Fruit fly (Drosophila melanogaster) whole organism, embryonic: ENCODE results near the gene Arp1.

Source experiments
- CG11247 ChIP-seq: fragments of 200-800 bp; sonication (Bioruptor generic); IDR thresholded peaks from 2 replicates; pipeline ENCODE4 v1.3.6; 2022; ENCODE audit warnings: missing biosample characterization, missing genetic modification characterization
- CG11504 ChIP-seq: fragments of 200-800 bp; sonication (Bioruptor generic); optimal IDR thresholded peaks from 3 replicates; lab custom pipeline; 2019; ENCODE audit warnings: missing biosample characterization, mild to moderate bottlenecking, missing genetic modification characterization, moderate library complexity
- CG12769 ChIP-seq: fragments of 200-800 bp; sonication (Bioruptor generic); optimal IDR thresholded peaks from 2 replicates; lab custom pipeline; 2019; ENCODE audit warnings: missing biosample characterization, mild to moderate bottlenecking, missing genetic modification characterization, moderate library complexity
- CG13287 ChIP-seq: fragments of 200-800 bp; sonication (Bioruptor generic); IDR thresholded peaks from 2 replicates; pipeline ENCODE4 v1.3.6; 2022; ENCODE audit warnings: missing biosample characterization, missing genetic modification characterization; ENCODE audit not compliant: partially characterized antibody
- CG13424 ChIP-seq: fragments of 200-800 bp; sonication (Bioruptor generic); optimal IDR thresholded peaks from 2 replicates; lab custom pipeline; 2019; ENCODE audit warnings: missing biosample characterization, mild to moderate bottlenecking, missing genetic modification characterization, moderate library complexity
- CG14965 ChIP-seq: fragments of 200-800 bp; sonication (Bioruptor generic); optimal IDR thresholded peaks from 2 replicates; lab custom pipeline; 2016; ENCODE audit warnings: missing biosample characterization, missing genetic modification characterization, borderline replicate concordance
- CG15514 ChIP-seq: fragments of 200-800 bp; sonication (Bioruptor generic); optimal IDR thresholded peaks from 3 replicates; lab custom pipeline; 2017; ENCODE audit warnings: missing biosample characterization, missing genetic modification characterization, mild to moderate bottlenecking, moderate library complexity, missing genetic modification reagents
- CG15601 ChIP-seq: fragments of 200-800 bp; sonication (Bioruptor generic); optimal IDR thresholded peaks from 3 replicates; lab custom pipeline; 2019; ENCODE audit warnings: missing biosample characterization, mild to moderate bottlenecking, missing genetic modification characterization, moderate library complexity
- CG17612 ChIP-seq: fragments of 200-800 bp; sonication (Bioruptor generic); IDR thresholded peaks from 2 replicates; pipeline ENCODE4 v1.3.6; 2022; ENCODE audit warnings: missing biosample characterization, missing genetic modification characterization
- CG2120 ChIP-seq: fragments of 200-800 bp; sonication (Bioruptor generic); optimal IDR thresholded peaks from 3 replicates; lab custom pipeline; 2016; ENCODE audit warnings: missing biosample characterization, missing genetic modification characterization
- CG32532 ChIP-seq: fragments of 200-800 bp; sonication (Bioruptor generic); IDR thresholded peaks from 2 replicates; pipeline ENCODE4 v1.3.6; 2022; ENCODE audit warnings: missing biosample characterization, missing genetic modification characterization
- CG3281 ChIP-seq: fragments of 200-800 bp; sonication (Bioruptor generic); optimal IDR thresholded peaks from 3 replicates; lab custom pipeline; 2017; ENCODE audit warnings: missing biosample characterization, mild to moderate bottlenecking, missing genetic modification characterization
- CG5245 ChIP-seq: fragments of 200-800 bp; sonication (Bioruptor generic); optimal IDR thresholded peaks from 3 replicates; lab custom pipeline; 2016; ENCODE audit warnings: missing biosample characterization, missing genetic modification characterization
- CG8924 ChIP-seq: fragments of 200-800 bp; optimal IDR thresholded peaks from 3 replicates; lab custom pipeline; 2019; ENCODE audit warnings: missing biosample characterization, mild to moderate bottlenecking, missing genetic modification characterization, moderate library complexity
- CkIIα-i1 ChIP-seq: fragments of 200-800 bp; sonication (Bioruptor generic); IDR thresholded peaks from 2 replicates; pipeline ENCODE4 v1.3.6; 2022; ENCODE audit warnings: missing biosample characterization, missing genetic modification characterization
- E2f2 ChIP-seq: fragments of 200-800 bp; sonication (Bioruptor generic); IDR thresholded peaks from 2 replicates; pipeline ENCODE4 v1.3.6; 2022; ENCODE audit warnings: missing biosample characterization, missing genetic modification characterization
- ERR ChIP-seq: fragments of 200-800 bp; sonication (Bioruptor generic); optimal IDR thresholded peaks from 2 replicates; lab custom pipeline; 2016; ENCODE audit warnings: missing biosample characterization, missing genetic modification characterization
- HLH3B ChIP-seq: fragments of 200-800 bp; sonication (Bioruptor generic); IDR thresholded peaks from 2 replicates; pipeline ENCODE4 v1.3.6; 2022; ENCODE audit warnings: missing biosample characterization, missing genetic modification characterization
- HmgZ ChIP-seq: fragments of 200-800 bp; sonication (Bioruptor generic); optimal IDR thresholded peaks from 2 replicates; lab custom pipeline; 2018; ENCODE audit warnings: missing biosample characterization, mild to moderate bottlenecking, missing genetic modification characterization
- Med ChIP-seq: fragments of 200-800 bp; sonication (Bioruptor generic); peaks from one replicate; lab custom pipeline; 2016; ENCODE audit warnings: missing biosample characterization, missing genetic modification characterization, mild to moderate bottlenecking, inconsistent platforms, moderate library complexity
- Nf-YB ChIP-seq: fragments of 200-800 bp; sonication (Bioruptor generic); optimal IDR thresholded peaks from 3 replicates; lab custom pipeline; 2019; ENCODE audit warnings: missing biosample characterization, mild to moderate bottlenecking, missing genetic modification characterization, moderate library complexity
- Nf-YC ChIP-seq: fragments of 200-800 bp; optimal IDR thresholded peaks from 3 replicates; lab custom pipeline; 2019; ENCODE audit warnings: missing biosample characterization, mild to moderate bottlenecking, missing genetic modification characterization, moderate library complexity
- Oaz ChIP-seq: fragments of 200-800 bp; sonication (Bioruptor generic); IDR thresholded peaks from 2 replicates; pipeline ENCODE4 v1.3.6; 2022; ENCODE audit warnings: missing biosample characterization, missing genetic modification characterization
- Oli ChIP-seq: fragments of 200-800 bp; sonication (Bioruptor generic); optimal IDR thresholded peaks from 2 replicates; lab custom pipeline; 2018; ENCODE audit warnings: missing biosample characterization, mild to moderate bottlenecking, missing genetic modification characterization, moderate library complexity
- PHDP ChIP-seq: fragments of 200-800 bp; sonication (Bioruptor generic); optimal IDR thresholded peaks from 3 replicates; lab custom pipeline; 2018; ENCODE audit warnings: missing biosample characterization, mild to moderate bottlenecking, missing genetic modification characterization, moderate library complexity
- Six4 ChIP-seq: fragments of 200-800 bp; sonication (Bioruptor generic); optimal IDR thresholded peaks from 2 replicates; lab custom pipeline; 2016; ENCODE audit warnings: missing biosample characterization, missing genetic modification characterization
- Trl ChIP-seq, 3 experiments: fragments of >200 bp in 2 of 3; fragments of 200-800 bp in 1 of 3; sonication (Bioruptor generic) in 1 of 3; optimal IDR thresholded peaks; 2 replicates in 1 of 3; 3 replicates in 2 of 3; lab custom pipeline; 2016 to 2017; ENCODE audit warnings: missing biosample characterization in 1 of 3, missing genetic modification characterization in 1 of 3
- Vsx1 ChIP-seq: fragments of 200-800 bp; sonication (Bioruptor generic); optimal IDR thresholded peaks from 2 replicates; lab custom pipeline; 2017; ENCODE audit warnings: missing biosample characterization, mild to moderate bottlenecking, missing genetic modification characterization, missing genetic modification reagents
- bigmax ChIP-seq: fragments of 200-800 bp; sonication (Bioruptor generic); optimal IDR thresholded peaks from 2 replicates; lab custom pipeline; 2018; ENCODE audit warnings: missing biosample characterization, mild to moderate bottlenecking, missing genetic modification characterization
- bsh ChIP-seq, 2 experiments: fragments of 200-800 bp; sonication (Bioruptor generic); optimal IDR thresholded peaks; 2 replicates each; lab custom pipeline; 2017 to 2018; ENCODE audit warnings: mild to moderate bottlenecking in 2 of 2, missing biosample characterization in 2 of 2, missing genetic modification characterization in 2 of 2, moderate library complexity in 1 of 2
- crp ChIP-seq, 2 experiments: fragments of 200-800 bp; sonication (Bioruptor generic); optimal IDR thresholded peaks; 2 replicates in 1 of 2; 3 replicates in 1 of 2; lab custom pipeline; 2017; ENCODE audit warnings: missing biosample characterization in 2 of 2, missing genetic modification characterization in 2 of 2, mild to moderate bottlenecking in 1 of 2, moderate library complexity in 1 of 2
- da ChIP-seq: fragments of 200-800 bp; sonication (Bioruptor generic); optimal IDR thresholded peaks from 2 replicates; lab custom pipeline; 2016; ENCODE audit warnings: missing biosample characterization, missing genetic modification characterization
- eve ChIP-seq, 2 experiments: fragments of >200 bp; optimal IDR thresholded peaks; 2 replicates each; lab custom pipeline; 2017; ENCODE audit warnings: missing biosample characterization in 2 of 2, missing genetic modification characterization in 2 of 2
- exex ChIP-seq: fragments of 200-800 bp; sonication (Bioruptor generic); optimal IDR thresholded peaks from 4 replicates; lab custom pipeline; 2018; ENCODE audit warnings: missing biosample characterization, mild to moderate bottlenecking, missing genetic modification characterization, moderate library complexity
- fd102C ChIP-seq: fragments of 200-800 bp; sonication (Bioruptor generic); optimal IDR thresholded peaks from 2 replicates; lab custom pipeline; 2018; ENCODE audit warnings: missing biosample characterization, mild to moderate bottlenecking, missing genetic modification characterization, moderate library complexity
- gsb ChIP-seq: fragments of 200-800 bp; sonication (Bioruptor generic); IDR thresholded peaks from 2 replicates; pipeline ENCODE4 v1.3.6; 2022; ENCODE audit warnings: missing biosample characterization, missing genetic modification characterization
- gsb-n ChIP-seq: fragments of 200-800 bp; sonication (Bioruptor generic); optimal IDR thresholded peaks from 3 replicates; lab custom pipeline; 2018; ENCODE audit warnings: missing biosample characterization, mild to moderate bottlenecking, missing genetic modification characterization
- jumu ChIP-seq: fragments of 200-800 bp; sonication (Bioruptor generic); optimal IDR thresholded peaks from 3 replicates; lab custom pipeline; 2016; ENCODE audit warnings: missing biosample characterization, missing genetic modification characterization
- mirr ChIP-seq: fragments of 200-800 bp; sonication (Bioruptor generic); optimal IDR thresholded peaks from 3 replicates; lab custom pipeline; 2018; ENCODE audit warnings: missing biosample characterization, mild to moderate bottlenecking, missing genetic modification characterization
- p53 ChIP-seq: fragments of 200-800 bp; sonication (Bioruptor generic); optimal IDR thresholded peaks from 2 replicates; lab custom pipeline; 2016; ENCODE audit warnings: missing biosample characterization, missing genetic modification characterization
- run ChIP-seq: fragments of 200-800 bp; sonication (Bioruptor generic); optimal IDR thresholded peaks from 3 replicates; lab custom pipeline; 2018; ENCODE audit warnings: missing biosample characterization, mild to moderate bottlenecking, missing genetic modification characterization
- schlank ChIP-seq: fragments of 200-800 bp; sonication (Bioruptor generic); optimal IDR thresholded peaks from 2 replicates; lab custom pipeline; 2018; ENCODE audit warnings: missing biosample characterization, mild to moderate bottlenecking, missing genetic modification characterization
- sim ChIP-seq: fragments of 200-800 bp; sonication (Bioruptor generic); IDR thresholded peaks from 2 replicates; pipeline ENCODE4 v1.3.6; 2022; ENCODE audit warnings: missing biosample characterization, missing genetic modification characterization
- sisA ChIP-seq: fragments of 200-800 bp; sonication (Bioruptor generic); IDR thresholded peaks from 2 replicates; pipeline ENCODE4 v1.3.6; 2022; ENCODE audit warnings: missing biosample characterization, missing genetic modification characterization
- sob ChIP-seq: fragments of 200-800 bp; sonication (Bioruptor generic); IDR thresholded peaks from 2 replicates; pipeline ENCODE4 v1.3.6; 2022; ENCODE audit warnings: missing biosample characterization, missing genetic modification characterization
- zen ChIP-seq: fragments of 200-800 bp; sonication (Bioruptor generic); optimal IDR thresholded peaks from 3 replicates; lab custom pipeline; 2018; ENCODE audit warnings: missing biosample characterization, mild to moderate bottlenecking, missing genetic modification characterization, moderate library complexity

The Arp1 gene

dm6 chr3R:12720344-12721200 is 29.0 kb downstream of the Arp1 start (continued):
- TF ChIP-seq mirr (GFP tag; lab: Kevin White, UChicago) (peak; percentile 56), HmgZ (tag; lab: Kevin White, UChicago) (peak; percentile 15), PHDP (tag; lab: Kevin White, UChicago) (peak; percentile 6), crp (GFP tag; optimal IDR thresholded peaks at IDR 0.05; lab: Kevin White, UChicago) (peak in 1 of 2 experiments; percentile 0), sim (no peak), CG11504 (peak; percentile 10), CG13287 (GFP tag; lab: Robert Waterston, UW) (no peak), CG32532 (GFP tag; lab: Robert Waterston, UW) (0 out of 2 replicates have a peak, but pooled peaks have one; percentile 24), exex (tag; lab: Kevin White, UChicago) (peak; percentile 98), CG12769 (tag; lab: Kevin White, UChicago) (no peak), CG5245 (no peak), Med (GFP tag; lab: Kevin White, UChicago) (peak; percentile 62), schlank (no peak), Trl (optimal IDR thresholded peaks at IDR 0.05; lab: Kevin White, UChicago) (peak in 1 of 2 experiments; percentile 4), Trl (GFP tag; optimal IDR thresholded peaks at IDR 0.05; lab: Kevin White, UChicago) (no peak)

dm6 chr3R:12722392-12722914 is 30.9 kb downstream of the Arp1 start, which contains the start of gene Men:
Men (minus strand) TSS chr3R:12722442.
- TF ChIP-seq CG13424 (tag; lab: Kevin White, UChicago): peak; percentile 82
- no peak for TF ChIP-seq CG17612 (GFP tag; lab: Robert Waterston, UW)
- peak; percentile 75 for TF ChIP-seq Oli (tag; lab: Kevin White, UChicago)
- no peak for TF ChIP-seq CkIIα-i1 (GFP tag; lab: Robert Waterston, UW)
- TF ChIP-seq gsb-n (tag; lab: Kevin White, UChicago): peak; percentile 45
- TF ChIP-seq ERR (GFP tag; lab: Kevin White, UChicago): no peak
- TF ChIP-seq Oaz (GFP tag; lab: Robert Waterston, UW): peak; percentile 64
- TF ChIP-seq gsb (GFP tag; lab: Robert Waterston, UW): 0 out of 2 replicates have a peak, but pooled peaks have one; percentile 16
- no peak for TF ChIP-seq bigmax
- TF ChIP-seq bsh (GFP tag; optimal IDR thresholded peaks at IDR 0.05; lab: Kevin White, UChicago): peak in 1 of 2 experiments; percentile 48
- TF ChIP-seq sisA (GFP tag; lab: Robert Waterston, UW): peak; percentile 61
- no peak for TF ChIP-seq CG14965 (GFP tag; lab: Kevin White, UChicago)
- peak; percentile 68 for TF ChIP-seq Nf-YC (tag; lab: Kevin White, UChicago)
- peak in 1 of 2 experiments; percentile 32 for TF ChIP-seq eve (GFP tag; optimal IDR thresholded peaks at IDR 0.05; lab: Kevin White, UChicago)
- TF ChIP-seq jumu: no peak
- no peak for TF ChIP-seq da
- peak; percentile 19 for TF ChIP-seq Nf-YB (GFP tag; lab: Kevin White, UChicago)
- peak; percentile 66 for TF ChIP-seq HLH3B (GFP tag; lab: Robert Waterston, UW)
- peak; percentile 50; the same call in 1 of the 2 replicates for TF ChIP-seq E2f2 (GFP tag; lab: Robert Waterston, UW)
- peak; percentile 16 for TF ChIP-seq Vsx1 (GFP tag; lab: Kevin White, UChicago)
- TF ChIP-seq fd102C: no peak
- TF ChIP-seq CG15514 (GFP tag; lab: Kevin White, UChicago): peak; percentile 1
- peak; percentile 37 for TF ChIP-seq CG15601 (tag; lab: Kevin White, UChicago)
- peak; percentile 31 for TF ChIP-seq run (tag; lab: Kevin White, UChicago)
- peak; percentile 60; the same call in 1 of the 2 replicates for TF ChIP-seq sob (GFP tag; lab: Robert Waterston, UW)
- peak; percentile 33 for TF ChIP-seq CG2120 (GFP tag; lab: Kevin White, UChicago)
- TF ChIP-seq Six4 (GFP tag; lab: Kevin White, UChicago): peak; percentile 13
- peak; percentile 67 for TF ChIP-seq CG8924 (tag; lab: Kevin White, UChicago)
- no peak for TF ChIP-seq p53
- TF ChIP-seq CG11247 (GFP tag; lab: Robert Waterston, UW): peak; percentile 38; the same call in 1 of the 2 replicates
- TF ChIP-seq zen (tag; lab: Kevin White, UChicago): no peak
- peak; percentile 49 for TF ChIP-seq CG3281 (GFP tag; lab: Kevin White, UChicago)
